Worm (Caenorhabditis elegans): Measurements from ENCODE around the gene srh-2.

- TF ChIP-seq dao-5 (tag; optimal IDR thresholded peaks at IDR 0.05), result no peak
- no peak for TF ChIP-seq W03F9.2 (tag; optimal IDR thresholded peaks at IDR 0.05)
- no peak for TF ChIP-seq him-1 (tag; optimal IDR thresholded peaks at IDR 0.05)
Measured at ce11 chrV:752679-753333, 24.7 kb downstream of the srh-2 start, which contains the start of the genes str-262 and srp-1.

Data from whole organism, L4/young adult.